Worm (Caenorhabditis elegans) whole organism, late embryonic: Measurements from ENCODE around the gene allo-1.

ENCODE experiments used
- C08G9.2 ChIP-seq: sonication (generic microtip); optimal IDR thresholded peaks from 2 replicates; lab custom pipeline; 2016; ENCODE audit warnings: mild to moderate bottlenecking, missing genetic modification characterization, moderate library complexity, missing compliant biosample characterization
- K09A11.1 ChIP-seq: sonication (generic microtip); optimal IDR thresholded peaks from 2 replicates; lab custom pipeline; 2017; ENCODE audit warnings: antibody characterized with exemption, mild to moderate bottlenecking, missing genetic modification characterization, missing compliant biosample characterization; ENCODE audit not compliant: insufficient read depth
- ahr-1 ChIP-seq: sonication (generic microtip); optimal IDR thresholded peaks from 2 replicates; lab custom pipeline; 2016; ENCODE audit warnings: missing genetic modification characterization, missing compliant biosample characterization
- ceh-30 ChIP-seq: fragments of 150-350 bp; optimal IDR thresholded peaks from 2 replicates; lab custom pipeline; 2014; ENCODE audit warnings: missing biosample characterization, missing genetic modification characterization
- ceh-31 ChIP-seq: sonication (generic microtip); optimal IDR thresholded peaks from 2 replicates; lab custom pipeline; 2016; ENCODE audit warnings: missing genetic modification characterization, missing compliant biosample characterization
- ceh-34 ChIP-seq: sonication (generic microtip); optimal IDR thresholded peaks from 2 replicates; lab custom pipeline; 2016; ENCODE audit warnings: mild to moderate bottlenecking, missing genetic modification characterization, missing compliant biosample characterization
- ceh-48 ChIP-seq: sonication (generic microtip); optimal IDR thresholded peaks from 2 replicates; lab custom pipeline; 2016; ENCODE audit warnings: missing genetic modification characterization, inconsistent platforms, missing compliant biosample characterization
- ceh-6 ChIP-seq: fragments of 200-800 bp; sonication (Bioruptor generic); optimal IDR thresholded peaks from 2 replicates; lab custom pipeline; 2018; ENCODE audit warnings: mild to moderate bottlenecking, missing genetic modification characterization, missing compliant biosample characterization
- ceh-9 ChIP-seq: sonication (generic microtip); optimal IDR thresholded peaks from 2 replicates; lab custom pipeline; 2016; ENCODE audit warnings: mild to moderate bottlenecking, missing genetic modification characterization, inconsistent platforms, missing compliant biosample characterization
- che-1 ChIP-seq: sonication (generic microtip); optimal IDR thresholded peaks from 2 replicates; lab custom pipeline; 2016; ENCODE audit warnings: mild to moderate bottlenecking, missing genetic modification characterization, missing compliant biosample characterization
- dmd-4 ChIP-seq: sonication (generic microtip); optimal IDR thresholded peaks from 2 replicates; lab custom pipeline; 2016; ENCODE audit warnings: borderline replicate concordance, missing genetic modification characterization, missing compliant biosample characterization
- dve-1 ChIP-seq: sonication (generic microtip); optimal IDR thresholded peaks from 2 replicates; lab custom pipeline; 2017; ENCODE audit warnings: antibody characterized with exemption, mild to moderate bottlenecking, missing genetic modification characterization, missing compliant biosample characterization
- fax-1 ChIP-seq: sonication (generic microtip); optimal IDR thresholded peaks from 2 replicates; lab custom pipeline; 2016; ENCODE audit warnings: missing genotype, missing genetic modification characterization, missing compliant biosample characterization
- hlh-15 ChIP-seq: sonication (generic microtip); optimal IDR thresholded peaks from 2 replicates; lab custom pipeline; 2016; ENCODE audit warnings: missing genetic modification characterization, missing compliant biosample characterization
- hlh-30 ChIP-seq: sonication (generic microtip); optimal IDR thresholded peaks from 2 replicates; lab custom pipeline; 2017; ENCODE audit warnings: antibody characterized with exemption, missing genetic modification characterization, missing compliant biosample characterization; ENCODE audit not compliant: insufficient read depth
- hlh-6 ChIP-seq: sonication (generic microtip); optimal IDR thresholded peaks from 2 replicates; lab custom pipeline; 2016; ENCODE audit warnings: missing genotype, missing genetic modification characterization, missing compliant biosample characterization
- hlh-8 ChIP-seq: sonication (generic microtip); optimal IDR thresholded peaks from 2 replicates; lab custom pipeline; 2016; ENCODE audit warnings: missing genotype, missing genetic modification characterization, missing compliant biosample characterization
- lim-6 ChIP-seq: sonication (generic microtip); optimal IDR thresholded peaks from 2 replicates; lab custom pipeline; 2016; ENCODE audit warnings: missing genetic modification characterization, missing compliant biosample characterization
- lin-11 ChIP-seq: fragments of 200-800 bp; sonication (Bioruptor generic); optimal IDR thresholded peaks from 2 replicates; lab custom pipeline; 2018; ENCODE audit warnings: mild to moderate bottlenecking, missing genetic modification characterization, missing compliant biosample characterization
- madf-2 ChIP-seq: sonication (generic microtip); optimal IDR thresholded peaks from 2 replicates; lab custom pipeline; 2017; ENCODE audit warnings: missing genetic modification characterization, missing compliant biosample characterization
- mec-3 ChIP-seq: sonication (generic microtip); optimal IDR thresholded peaks from 2 replicates; lab custom pipeline; 2016; ENCODE audit warnings: borderline replicate concordance, missing genetic modification characterization, missing compliant biosample characterization
- nfya-1 ChIP-seq: sonication (generic microtip); optimal IDR thresholded peaks from 2 replicates; lab custom pipeline; 2017; ENCODE audit warnings: missing genetic modification characterization, mild to moderate bottlenecking, missing compliant biosample characterization, antibody characterized with exemption, moderate library complexity
- nhr-11 ChIP-seq: fragments of 150-350 bp; optimal IDR thresholded peaks from 2 replicates; lab custom pipeline; 2014; ENCODE audit warnings: missing biosample characterization, missing genetic modification characterization
- nhr-232 ChIP-seq: sonication (generic microtip); optimal IDR thresholded peaks from 2 replicates; lab custom pipeline; 2016; ENCODE audit warnings: missing genetic modification characterization, missing compliant biosample characterization
- pag-3 ChIP-seq: sonication (generic microtip); optimal IDR thresholded peaks from 2 replicates; lab custom pipeline; 2016; ENCODE audit warnings: missing compliant biosample characterization, missing genetic modification characterization, borderline replicate concordance
- pat-9 ChIP-seq: fragments of 200-800 bp; sonication (Bioruptor generic); optimal IDR thresholded peaks from 2 replicates; lab custom pipeline; 2018; ENCODE audit warnings: mild to moderate bottlenecking, missing genetic modification characterization, moderate library complexity, missing compliant biosample characterization
- pqm-1 ChIP-seq: sonication (generic microtip); optimal IDR thresholded peaks from 2 replicates; lab custom pipeline; 2016; ENCODE audit warnings: missing genetic modification characterization, missing compliant biosample characterization
- ref-2 ChIP-seq: sonication (generic microtip); optimal IDR thresholded peaks from 2 replicates; lab custom pipeline; 2016; ENCODE audit warnings: missing genetic modification characterization, missing compliant biosample characterization
- sox-4 ChIP-seq: sonication (generic microtip); optimal IDR thresholded peaks from 2 replicates; lab custom pipeline; 2017; ENCODE audit warnings: mild to moderate bottlenecking, missing genetic modification characterization, inconsistent platforms, missing compliant biosample characterization
- tbx-2 ChIP-seq: sonication (generic microtip); optimal IDR thresholded peaks from 2 replicates; lab custom pipeline; 2016; ENCODE audit warnings: missing genetic modification characterization, missing compliant biosample characterization
- tbx-7 ChIP-seq: sonication (generic microtip); optimal IDR thresholded peaks from 2 replicates; lab custom pipeline; 2016; ENCODE audit warnings: missing genotype, missing genetic modification characterization, missing compliant biosample characterization
- ttx-3 ChIP-seq: sonication (generic microtip); optimal IDR thresholded peaks from 2 replicates; lab custom pipeline; 2016; ENCODE audit warnings: missing genetic modification reagents, missing genetic modification characterization, missing compliant biosample characterization
- unc-42 ChIP-seq: sonication (generic microtip); optimal IDR thresholded peaks from 2 replicates; lab custom pipeline; 2016; ENCODE audit warnings: missing genotype, missing genetic modification characterization, missing compliant biosample characterization
- zip-5 ChIP-seq: sonication (generic microtip); optimal IDR thresholded peaks from 2 replicates; lab custom pipeline; 2016; ENCODE audit warnings: missing genetic modification characterization, missing compliant biosample characterization

allo-1 gene

DNA sequence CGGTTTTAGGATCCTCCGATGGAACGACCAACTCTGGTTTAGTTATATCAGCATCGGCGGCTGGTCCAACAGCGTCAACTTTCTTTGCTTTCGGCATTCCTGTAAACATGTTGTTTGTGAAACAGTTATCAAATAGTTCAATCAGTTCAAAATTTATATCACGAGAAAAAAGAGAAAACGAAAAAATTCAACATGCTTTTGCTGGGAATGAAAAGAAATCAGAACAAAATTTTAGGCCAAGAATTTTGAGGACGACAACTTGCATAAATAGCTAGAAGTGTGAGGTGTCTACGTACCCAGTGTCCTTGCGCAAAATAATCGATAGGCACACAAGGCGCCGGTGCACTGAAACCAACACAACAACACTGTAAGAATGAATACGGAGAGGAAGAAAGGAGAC, 16.5 kb downstream of the allo-1 start, which contains the start of gene K08C7.4:
K08C7.4 (minus strand) TSS at position 101 of the 400 bp plus-strand sequence.
- no peak for TF ChIP-seq zip-5 (tag; lab: Kevin White, UChicago)
- no peak for TF ChIP-seq ttx-3
- TF ChIP-seq ceh-30 (tag; lab: Kevin White, UChicago): no peak
- no peak for TF ChIP-seq hlh-6 (tag; lab: Kevin White, UChicago)
- TF ChIP-seq ceh-6: no peak
- TF ChIP-seq ref-2 (tag; lab: Kevin White, UChicago): no peak
- no peak for TF ChIP-seq nfya-1 (tag; lab: Kevin White, UChicago)
- TF ChIP-seq tbx-2 (tag; lab: Kevin White, UChicago): no peak
- no peak for TF ChIP-seq ceh-31
- TF ChIP-seq K09A11.1 (tag; lab: Kevin White, UChicago): no peak

DNA sequence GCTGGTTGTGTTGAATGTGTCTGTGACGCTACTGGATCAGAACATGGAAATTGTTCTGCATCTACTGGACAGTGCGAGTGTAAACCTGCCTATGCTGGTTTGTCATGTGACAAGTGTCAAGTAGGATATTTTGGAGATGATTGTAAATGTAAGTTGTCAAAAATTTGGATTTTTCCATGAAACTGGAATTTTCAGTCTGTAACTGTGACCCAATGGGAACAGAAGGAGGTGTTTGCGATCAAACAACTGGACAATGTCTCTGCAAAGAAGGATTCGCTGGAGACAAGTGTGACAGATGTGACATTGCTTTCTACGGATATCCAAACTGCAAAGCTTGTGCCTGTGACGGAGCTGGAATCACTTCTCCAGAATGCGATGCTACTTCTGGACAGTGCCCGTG, 28.3 kb downstream of the allo-1 start:
- no peak for TF ChIP-seq tbx-7 (tag; lab: Kevin White, UChicago)
- no peak for TF ChIP-seq sox-4 (tag; lab: Kevin White, UChicago)
- no peak for TF ChIP-seq nhr-232 (tag; lab: Kevin White, UChicago)
- no peak for TF ChIP-seq ceh-9
- TF ChIP-seq madf-2 (tag; lab: Kevin White, UChicago): no peak
- no peak for TF ChIP-seq lim-6 (tag; lab: Kevin White, UChicago)
- no peak for TF ChIP-seq K09A11.1 (tag; lab: Kevin White, UChicago)

DNA sequence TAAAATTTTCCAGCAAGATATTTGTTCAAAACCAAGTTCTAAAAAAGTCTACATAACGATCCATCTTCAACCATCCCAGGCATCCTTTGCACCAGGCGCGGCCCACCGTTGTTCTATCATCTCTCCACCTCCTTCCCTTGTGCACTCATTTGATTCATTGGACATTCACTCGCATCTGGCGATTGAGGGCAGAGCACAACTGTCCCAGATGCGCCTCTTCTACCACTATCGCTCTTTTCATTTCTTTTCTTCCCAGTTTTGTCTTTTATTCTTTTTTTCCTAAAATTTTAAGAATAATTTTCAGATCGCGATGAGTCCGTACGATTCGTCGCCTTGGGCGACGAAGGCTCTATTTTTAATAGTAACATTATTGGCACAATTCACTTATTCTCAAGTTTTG, 30.3 kb downstream of the allo-1 start, which contains the start of gene epi-1:
epi-1 (plus strand) TSS at position 301 of the 400 bp plus-strand sequence.
- TF ChIP-seq mec-3: no peak
- TF ChIP-seq hlh-8 (tag; lab: Kevin White, UChicago): peak; percentile 2
- TF ChIP-seq, all 69 proteins: peak for 1

DNA sequence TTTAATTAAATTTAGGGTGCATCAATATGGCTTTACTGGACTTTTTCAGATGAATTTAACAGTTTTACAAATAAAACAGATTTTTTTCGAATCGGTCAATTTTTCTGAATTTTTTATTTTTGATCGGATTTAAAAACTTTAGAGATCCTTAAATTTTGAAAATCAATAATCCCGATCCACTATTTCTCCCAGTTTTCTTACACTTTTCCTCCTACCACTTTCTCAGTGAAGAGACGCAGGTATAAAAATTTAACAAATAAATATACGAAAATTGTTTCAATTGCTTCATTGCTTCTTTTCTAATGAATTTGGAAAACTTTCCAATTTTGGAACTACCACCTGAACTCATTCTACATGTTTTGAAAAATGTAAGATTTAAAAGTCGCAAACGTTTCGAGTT, 32.7 kb downstream of the allo-1 start, which contains the start of gene K08C7.7:
K08C7.7 (plus strand) TSS at position 301 of the 400 bp plus-strand sequence.
- TF ChIP-seq pqm-1 (no peak), ceh-9 (no peak), fax-1 (tag; lab: Kevin White, UChicago) (no peak), dve-1 (tag; lab: Kevin White, UChicago) (no peak)

DNA sequence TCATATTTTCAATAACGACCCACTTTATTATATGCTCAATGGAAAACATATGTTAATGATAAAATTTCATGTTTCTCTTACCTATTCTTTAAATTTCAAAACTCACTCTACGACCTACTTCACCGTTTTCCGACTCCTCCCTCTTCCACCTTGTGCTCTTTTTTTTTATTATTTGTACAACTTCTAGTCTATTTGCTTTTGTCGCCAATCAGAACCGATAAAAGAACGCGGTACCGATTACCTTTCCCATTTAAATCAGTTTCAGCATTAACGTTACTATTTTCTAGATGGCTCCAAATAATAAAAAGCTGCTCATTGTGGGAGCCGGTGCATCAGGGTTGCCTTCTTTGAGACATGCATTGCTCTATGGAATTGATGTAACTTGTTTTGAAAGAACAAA, 35.1 kb downstream of the allo-1 start, which contains the start of gene fmo-1:
fmo-1 (plus strand) TSS at position 98 of the 400 bp plus-strand sequence.
- TF ChIP-seq lin-11 (tag; lab: Kevin White, UChicago): no peak
- TF ChIP-seq pat-9 (tag; lab: Kevin White, UChicago): no peak
- no peak for TF ChIP-seq K09A11.1 (tag; lab: Kevin White, UChicago)
- no peak for TF ChIP-seq hlh-30 (tag; lab: Kevin White, UChicago)
- TF ChIP-seq hlh-15 (tag; lab: Kevin White, UChicago): no peak
- TF ChIP-seq ttx-3: no peak
- no peak for TF ChIP-seq nhr-232 (tag; lab: Kevin White, UChicago)

DNA sequence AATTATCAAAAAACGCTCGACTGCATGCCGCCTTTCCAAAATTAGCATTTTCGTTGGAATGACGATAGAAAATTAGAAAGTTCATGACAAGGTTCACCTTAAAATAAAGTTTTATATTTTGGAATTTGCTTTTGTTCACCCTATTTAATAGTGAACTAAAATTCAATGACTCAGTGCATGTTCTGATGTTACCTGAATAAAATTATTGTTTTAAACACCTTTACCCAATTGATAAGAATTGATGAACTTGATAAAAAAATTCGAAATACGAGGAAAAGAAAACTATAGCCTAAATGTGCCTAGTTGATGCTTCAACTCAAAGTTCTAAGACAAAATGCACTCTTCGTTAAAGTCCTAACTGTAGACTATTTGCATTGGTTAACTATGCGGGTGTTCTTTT, 35.8 kb downstream of the allo-1 start:
- TF ChIP-seq K09A11.1 (tag; lab: Kevin White, UChicago): no peak
- TF ChIP-seq tbx-2 (tag; lab: Kevin White, UChicago): no peak
- TF ChIP-seq ahr-1 (tag; lab: Kevin White, UChicago): no peak
- no peak for TF ChIP-seq unc-42 (tag; lab: Kevin White, UChicago)
- TF ChIP-seq nhr-11 (tag; lab: Kevin White, UChicago): no peak
- no peak for TF ChIP-seq C08G9.2
- TF ChIP-seq ceh-30 (tag; lab: Kevin White, UChicago): no peak
- TF ChIP-seq ceh-48: no peak
- no peak for TF ChIP-seq lim-6 (tag; lab: Kevin White, UChicago)
- TF ChIP-seq fax-1 (tag; lab: Kevin White, UChicago): no peak
- TF ChIP-seq pag-3: no peak
- no peak for TF ChIP-seq che-1 (tag; lab: Kevin White, UChicago)
- TF ChIP-seq ceh-34 (tag; lab: Kevin White, UChicago): no peak
- no peak for TF ChIP-seq zip-5 (tag; lab: Kevin White, UChicago)
- TF ChIP-seq dmd-4: no peak
